In the genomic region with DNA sequence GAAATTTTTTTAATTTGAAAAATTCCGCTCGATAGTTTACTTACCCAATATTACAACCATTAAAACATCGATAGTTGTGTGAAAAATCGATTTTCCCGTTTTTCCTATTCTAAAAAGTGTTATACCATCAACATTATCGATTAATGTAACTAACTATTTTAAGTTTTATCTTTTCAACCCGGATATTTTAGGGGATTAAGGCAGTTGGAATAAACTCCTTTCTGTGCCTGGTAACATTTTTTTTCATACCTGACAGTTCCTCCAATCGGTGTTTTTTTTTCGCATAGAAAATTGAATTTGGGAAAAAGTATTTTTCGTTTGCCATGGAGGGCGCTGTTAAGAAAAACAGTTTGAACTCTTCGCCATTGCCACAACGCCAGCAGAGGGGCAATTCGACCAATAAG, we compare ENCODE assay signal across 1 fruit fly cellular context.
TF ChIP-seq lines count a peak whose summit lies in the region.

A gene (plus strand): TSS at position 201 of the 404 bp plus-strand sequence.

TF ChIP-seq in whole organism, embryonic, 481 proteins besides CTCF, POLR2A, EP300 and RAD21 (continued from another document):
- TF ChIP-seq knrl (GFP tag; IDR thresholded peaks at IDR 0.05; lab: Robert Waterston, UW; ENCODE audit: partially characterized antibody) (peak; percentile 83), CG7372 (GFP tag; IDR thresholded peaks at IDR 0.05; lab: Robert Waterston, UW) (no peak), Nf-YB (GFP tag; optimal IDR thresholded peaks at IDR 0.05; lab: Kevin White, UChicago) (peak; percentile 17), chinmo (GFP tag; IDR thresholded peaks at IDR 0.05; lab: Robert Waterston, UW; ENCODE audit: partially characterized antibody) (0 out of 4 replicates have a peak, but pooled peaks have one; percentile 60), CoRest (tag; optimal IDR thresholded peaks at IDR 0.05; lab: Kevin White, UChicago) (peak; percentile 53), pzg (GFP tag; optimal IDR thresholded peaks at IDR 0.05; lab: Kevin White, UChicago) (peak; percentile 70), CG14710 (tag; optimal IDR thresholded peaks at IDR 0.05; lab: Kevin White, UChicago) (peak; percentile 64), ato (GFP tag; IDR thresholded peaks at IDR 0.05; lab: Robert Waterston, UW; ENCODE audit: partially characterized antibody) (peak; percentile 73), Elba2 (GFP tag; optimal IDR thresholded peaks at IDR 0.05; lab: Kevin White, UChicago) (peak; percentile 36), CG10267 (tag; optimal IDR thresholded peaks at IDR 0.05; lab: Kevin White, UChicago) (peak; percentile 40), CG30431 (GFP tag; optimal IDR thresholded peaks at IDR 0.05; lab: Kevin White, UChicago) (no peak), vnd (GFP tag; IDR thresholded peaks at IDR 0.05; lab: Robert Waterston, UW; ENCODE audit: partially characterized antibody) (peak; percentile 86), tna (GFP tag; IDR thresholded peaks at IDR 0.05; lab: Robert Waterston, UW; ENCODE audit: partially characterized antibody) (peak; percentile 73), CG13287 (GFP tag; IDR thresholded peaks at IDR 0.05; lab: Robert Waterston, UW; ENCODE audit: partially characterized antibody) (peak; percentile 90), inv (GFP tag; IDR thresholded peaks at IDR 0.05; lab: Robert Waterston, UW; ENCODE audit: partially characterized antibody) (peak; percentile 80), row (GFP tag; IDR thresholded peaks at IDR 0.05; lab: Robert Waterston, UW) (peak; percentile 25; the same call in 1 of the 3 replicates)
TF ChIP-seq in whole organism, embryonic: peak in this region for 68.
